Worm (Caenorhabditis elegans) whole organism, L4/young adult: ENCODE measurements around the gene srh-89.

Experiments
- W03F9.2 ChIP-seq: fragments of 150-350 bp; optimal IDR thresholded peaks from 2 replicates; lab custom pipeline; 2014; ENCODE audit warnings: missing biosample characterization, missing genetic modification characterization
- dao-5 ChIP-seq: sonication (generic microtip); optimal IDR thresholded peaks from 2 replicates; lab custom pipeline; 2016; ENCODE audit warnings: missing genotype, missing genetic modification characterization, moderate library complexity, missing compliant biosample characterization
- him-1 ChIP-seq: sonication (generic microtip); optimal IDR thresholded peaks from 2 replicates; lab custom pipeline; 2016; ENCODE audit warnings: missing genotype, missing genetic modification reagents, missing genetic modification characterization, missing compliant biosample characterization

DNA sequence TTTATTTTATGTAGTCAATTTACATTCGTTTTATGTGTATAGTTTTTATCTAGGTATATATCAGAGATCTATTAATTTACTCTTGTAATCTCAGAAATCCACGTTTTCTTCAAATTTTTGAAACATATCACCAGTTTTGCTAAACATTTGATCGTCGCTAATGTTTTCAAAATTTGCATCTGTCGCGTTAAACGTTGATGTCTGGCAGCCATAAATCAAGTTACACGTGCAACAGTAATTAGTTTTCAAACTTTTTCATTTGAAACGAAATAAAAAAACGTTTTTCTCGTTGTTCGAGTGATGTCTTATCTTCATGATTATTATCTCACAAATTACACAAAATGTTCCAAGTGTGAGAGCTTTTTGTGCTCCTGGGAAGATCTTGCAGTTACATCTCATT is 32.8 kb upstream of the srh-89 start, which contains the start of gene srh-79:
- TF ChIP-seq W03F9.2 (tag; lab: Kevin White, UChicago) (no peak), him-1 (tag; lab: Kevin White, UChicago) (no peak), dao-5 (no peak)
